Fruit fly (Drosophila melanogaster) whole organism, embryonic: Measurements from ENCODE around the gene Spt20.

Source experiments
- ATbp ChIP-seq: fragments of 200-800 bp; sonication (Bioruptor generic); optimal IDR thresholded peaks from 2 replicates; lab custom pipeline; 2017; ENCODE audit warnings: missing biosample characterization, mild to moderate bottlenecking, missing genetic modification characterization, missing genetic modification reagents
- CG10565 ChIP-seq: fragments of 200-800 bp; sonication (Bioruptor generic); optimal IDR thresholded peaks from 3 replicates; lab custom pipeline; 2016; ENCODE audit warnings: missing biosample characterization, mild to moderate bottlenecking, missing genetic modification characterization
- CG11723 ChIP-seq: fragments of 200-800 bp; sonication (Bioruptor generic); optimal IDR thresholded peaks from 2 replicates; lab custom pipeline; 2017; ENCODE audit warnings: missing biosample characterization, mild to moderate bottlenecking, missing genetic modification characterization
- CG12942 ChIP-seq: fragments of 200-800 bp; sonication (Bioruptor generic); optimal IDR thresholded peaks from 3 replicates; lab custom pipeline; 2016; ENCODE audit warnings: missing biosample characterization, missing genetic modification characterization
- CG14050 ChIP-seq: fragments of 200-800 bp; sonication (Bioruptor generic); IDR thresholded peaks from 3 replicates; pipeline ENCODE4 v1.3.6; 2022; ENCODE audit warnings: missing biosample characterization, missing genetic modification characterization
- CG14710 ChIP-seq: fragments of 200-800 bp; sonication (Bioruptor generic); optimal IDR thresholded peaks from 3 replicates; lab custom pipeline; 2019; ENCODE audit warnings: missing biosample characterization, mild to moderate bottlenecking, missing genetic modification characterization, moderate library complexity
- CG14965 ChIP-seq: fragments of 200-800 bp; sonication (Bioruptor generic); optimal IDR thresholded peaks from 2 replicates; lab custom pipeline; 2016; ENCODE audit warnings: missing biosample characterization, missing genetic modification characterization, borderline replicate concordance
- CG16813 ChIP-seq: fragments of 200-800 bp; sonication (Bioruptor generic); IDR thresholded peaks from 3 replicates; pipeline ENCODE4 v1.3.6; 2022; ENCODE audit warnings: missing biosample characterization, missing genetic modification characterization; ENCODE audit not compliant: partially characterized antibody
- CG17359 ChIP-seq: fragments of 200-800 bp; sonication (Bioruptor generic); optimal IDR thresholded peaks from 3 replicates; lab custom pipeline; 2018; ENCODE audit warnings: missing biosample characterization, mild to moderate bottlenecking, missing genetic modification characterization, moderate library complexity
- CG18476 ChIP-seq: fragments of 200-800 bp; sonication (Bioruptor generic); optimal IDR thresholded peaks from 2 replicates; lab custom pipeline; 2016; ENCODE audit warnings: missing biosample characterization, mild to moderate bottlenecking, missing genetic modification characterization
- CG4360 ChIP-seq: fragments of 200-800 bp; sonication (Bioruptor generic); IDR thresholded peaks from 2 replicates; pipeline ENCODE4 v1.3.6; 2022; ENCODE audit warnings: missing biosample characterization, missing genetic modification characterization
- CG6254 ChIP-seq: fragments of 200-800 bp; sonication (Bioruptor generic); optimal IDR thresholded peaks from 3 replicates; lab custom pipeline; 2017; ENCODE audit warnings: mild to moderate bottlenecking, missing biosample characterization, missing genetic modification reagents, missing genetic modification characterization
- CG8281 ChIP-seq: fragments of 200-800 bp; sonication (Bioruptor generic); optimal IDR thresholded peaks from 2 replicates; lab custom pipeline; 2018; ENCODE audit warnings: missing biosample characterization, mild to moderate bottlenecking, missing genetic modification characterization, moderate library complexity
- CG9437 ChIP-seq: fragments of 200-800 bp; sonication (Bioruptor generic); optimal IDR thresholded peaks from 2 replicates; lab custom pipeline; 2018; ENCODE audit warnings: missing biosample characterization, mild to moderate bottlenecking, missing genetic modification characterization
- Dip3 ChIP-seq: fragments of 200-800 bp; sonication (Bioruptor generic); optimal IDR thresholded peaks from 3 replicates; lab custom pipeline; 2016; ENCODE audit warnings: missing biosample characterization, missing genetic modification characterization
- Dp ChIP-seq: fragments of 200-800 bp; sonication (Bioruptor generic); optimal IDR thresholded peaks from 2 replicates; lab custom pipeline; 2018; ENCODE audit warnings: missing biosample characterization, mild to moderate bottlenecking, missing genetic modification characterization, moderate library complexity
- H2.0 ChIP-seq: fragments of 200-800 bp; sonication (Bioruptor generic); IDR thresholded peaks from 2 replicates; pipeline ENCODE4 v1.3.6; 2022; ENCODE audit warnings: missing biosample characterization, missing genetic modification characterization
- Hmr ChIP-seq: fragments of 200-800 bp; sonication (Bioruptor generic); optimal IDR thresholded peaks from 3 replicates; lab custom pipeline; 2017; ENCODE audit warnings: mild to moderate bottlenecking, missing biosample characterization, missing genetic modification reagents, missing genetic modification characterization
- Hr3 ChIP-seq: fragments of 200-800 bp; sonication (Bioruptor generic); optimal IDR thresholded peaks from 3 replicates; lab custom pipeline; 2016; ENCODE audit warnings: missing biosample characterization, missing genetic modification characterization
- Kr ChIP-seq: fragments of 200-800 bp; sonication (Bioruptor generic); optimal IDR thresholded peaks from 2 replicates; lab custom pipeline; 2017; ENCODE audit warnings: missing biosample characterization, mild to moderate bottlenecking, missing genetic modification characterization
- NFAT ChIP-seq: fragments of 200-800 bp; sonication (Bioruptor generic); IDR thresholded peaks from 2 replicates; pipeline ENCODE4 v1.3.6; 2022; ENCODE audit warnings: missing biosample characterization, missing genetic modification characterization
- PHDP ChIP-seq: fragments of 200-800 bp; sonication (Bioruptor generic); optimal IDR thresholded peaks from 3 replicates; lab custom pipeline; 2018; ENCODE audit warnings: missing biosample characterization, mild to moderate bottlenecking, missing genetic modification characterization, moderate library complexity
- Rfx ChIP-seq: fragments of 200-800 bp; sonication (Bioruptor generic); IDR thresholded peaks from 2 replicates; pipeline ENCODE4 v1.3.6; 2022; ENCODE audit warnings: missing biosample characterization, missing genetic modification characterization
- Sox102F ChIP-seq: fragments of 200-800 bp; sonication (Bioruptor generic); optimal IDR thresholded peaks from 2 replicates; lab custom pipeline; 2018; ENCODE audit warnings: missing biosample characterization, mild to moderate bottlenecking, missing genetic modification characterization, moderate library complexity
- Sry-β ChIP-seq: fragments of 200-800 bp; sonication (Bioruptor generic); optimal IDR thresholded peaks from 2 replicates; lab custom pipeline; 2018; ENCODE audit warnings: missing biosample characterization, mild to moderate bottlenecking, missing genetic modification characterization, moderate library complexity
- Stat92E ChIP-seq, 3 experiments: fragments of >200 bp in 2 of 3; fragments of 200-800 bp in 1 of 3; sonication (Bioruptor generic) in 1 of 3; optimal IDR thresholded peaks; 2 replicates each; lab custom pipeline; 2017 to 2019; ENCODE audit warnings: missing biosample characterization in 3 of 3, missing genetic modification characterization in 3 of 3, mild to moderate bottlenecking in 1 of 3, moderate library complexity in 1 of 3
- ab ChIP-seq: fragments of 200-800 bp; sonication (Bioruptor generic); optimal IDR thresholded peaks from 2 replicates; lab custom pipeline; 2016; ENCODE audit warnings: missing biosample characterization, missing genetic modification characterization
- cas ChIP-seq: fragments of 200-800 bp; sonication (Bioruptor generic); IDR thresholded peaks from 2 replicates; pipeline ENCODE4 v1.3.6; 2022; ENCODE audit warnings: missing biosample characterization, missing genetic modification characterization
- cg ChIP-seq: fragments of 200-800 bp; sonication (Bioruptor generic); optimal IDR thresholded peaks from 3 replicates; lab custom pipeline; 2019; ENCODE audit warnings: missing biosample characterization, mild to moderate bottlenecking, missing genetic modification characterization, moderate library complexity
- crol ChIP-seq: fragments of 200-800 bp; sonication (Bioruptor generic); IDR thresholded peaks from 2 replicates; pipeline ENCODE4 v1.3.6; 2022; ENCODE audit warnings: missing biosample characterization, missing genetic modification characterization
- dan ChIP-seq: fragments of 200-800 bp; sonication (Bioruptor generic); IDR thresholded peaks from 2 replicates; pipeline ENCODE4 v1.3.6; 2022; ENCODE audit warnings: missing biosample characterization, missing genetic modification characterization
- dpn ChIP-seq, 2 experiments: fragments of 200-800 bp; sonication (Bioruptor generic); optimal IDR thresholded peaks; 3 replicates each; lab custom pipeline; 2016; ENCODE audit warnings: missing biosample characterization in 2 of 2, missing genetic modification characterization in 2 of 2
- dysf ChIP-seq: fragments of 200-800 bp; sonication (Bioruptor generic); IDR thresholded peaks from 3 replicates; pipeline ENCODE4 v1.3.6; 2022; ENCODE audit warnings: missing biosample characterization, missing genetic modification characterization
- gro ChIP-seq: fragments of 200-800 bp; sonication (Bioruptor generic); optimal IDR thresholded peaks from 2 replicates; lab custom pipeline; 2016; ENCODE audit warnings: missing biosample characterization, missing genetic modification characterization
- hbn ChIP-seq: fragments of 200-800 bp; sonication (Bioruptor generic); IDR thresholded peaks from 2 replicates; pipeline ENCODE4 v1.3.6; 2022; ENCODE audit warnings: missing biosample characterization, missing genetic modification characterization; ENCODE audit not compliant: partially characterized antibody
- jing ChIP-seq: fragments of 200-800 bp; sonication (Bioruptor generic); optimal IDR thresholded peaks from 2 replicates; lab custom pipeline; 2018; ENCODE audit warnings: missing biosample characterization, mild to moderate bottlenecking, missing genetic modification characterization
- lilli ChIP-seq: fragments of 200-800 bp; sonication (Bioruptor generic); optimal IDR thresholded peaks from 3 replicates; lab custom pipeline; 2016; ENCODE audit warnings: missing biosample characterization, missing genetic modification characterization
- maf-S ChIP-seq: fragments of 200-800 bp; sonication (Bioruptor generic); optimal IDR thresholded peaks from 2 replicates; lab custom pipeline; 2016; ENCODE audit warnings: missing biosample characterization, missing genetic modification characterization
- mirr ChIP-seq: fragments of 200-800 bp; sonication (Bioruptor generic); optimal IDR thresholded peaks from 3 replicates; lab custom pipeline; 2018; ENCODE audit warnings: missing biosample characterization, mild to moderate bottlenecking, missing genetic modification characterization
- nerfin-2 ChIP-seq: fragments of 200-800 bp; sonication (Bioruptor generic); IDR thresholded peaks from 2 replicates; pipeline ENCODE4 v1.3.6; 2022; ENCODE audit warnings: missing biosample characterization, missing genetic modification characterization; ENCODE audit not compliant: partially characterized antibody
- pan ChIP-seq, 4 experiments: fragments of >200 bp in 3 of 4; fragments of 200-800 bp in 1 of 4; sonication (Bioruptor generic) in 1 of 4; optimal IDR thresholded peaks in 3 of 4; IDR thresholded peaks in 1 of 4; 2 replicates each; pipeline versions ENCODE4 v1.3.6 to Lab custom; 2017 to 2022; ENCODE audit warnings: missing biosample characterization in 2 of 4, missing genetic modification characterization in 2 of 4, mixed read lengths in 1 of 4
- ranshi ChIP-seq: fragments of 200-800 bp; sonication (Bioruptor generic); IDR thresholded peaks from 2 replicates; pipeline ENCODE4 v1.3.6; 2022; ENCODE audit warnings: missing biosample characterization, missing genetic modification characterization
- shn ChIP-seq: fragments of 200-800 bp; sonication (Bioruptor generic); optimal IDR thresholded peaks from 3 replicates; lab custom pipeline; 2016; ENCODE audit warnings: missing biosample characterization, missing genetic modification characterization
- sim ChIP-seq: fragments of 200-800 bp; sonication (Bioruptor generic); IDR thresholded peaks from 2 replicates; pipeline ENCODE4 v1.3.6; 2022; ENCODE audit warnings: missing biosample characterization, missing genetic modification characterization
- sisA ChIP-seq: fragments of 200-800 bp; sonication (Bioruptor generic); IDR thresholded peaks from 2 replicates; pipeline ENCODE4 v1.3.6; 2022; ENCODE audit warnings: missing biosample characterization, missing genetic modification characterization
- toy ChIP-seq: fragments of 200-800 bp; sonication (Bioruptor generic); IDR thresholded peaks from 2 replicates; pipeline ENCODE4 v1.3.6; 2022; ENCODE audit warnings: missing biosample characterization, missing genetic modification characterization
- ttk ChIP-seq: fragments of 200-800 bp; sonication (Bioruptor generic); IDR thresholded peaks from 2 replicates; pipeline ENCODE4 v2.1.2; 2022; ENCODE audit warnings: missing biosample characterization, missing genetic modification characterization
- zen ChIP-seq: fragments of 200-800 bp; sonication (Bioruptor generic); optimal IDR thresholded peaks from 3 replicates; lab custom pipeline; 2018; ENCODE audit warnings: missing biosample characterization, mild to moderate bottlenecking, missing genetic modification characterization, moderate library complexity
- zf30C ChIP-seq: fragments of 200-800 bp; sonication (Bioruptor generic); optimal IDR thresholded peaks from 3 replicates; lab custom pipeline; 2018; ENCODE audit warnings: missing biosample characterization, mild to moderate bottlenecking, missing genetic modification characterization

Gene Spt20

DNA sequence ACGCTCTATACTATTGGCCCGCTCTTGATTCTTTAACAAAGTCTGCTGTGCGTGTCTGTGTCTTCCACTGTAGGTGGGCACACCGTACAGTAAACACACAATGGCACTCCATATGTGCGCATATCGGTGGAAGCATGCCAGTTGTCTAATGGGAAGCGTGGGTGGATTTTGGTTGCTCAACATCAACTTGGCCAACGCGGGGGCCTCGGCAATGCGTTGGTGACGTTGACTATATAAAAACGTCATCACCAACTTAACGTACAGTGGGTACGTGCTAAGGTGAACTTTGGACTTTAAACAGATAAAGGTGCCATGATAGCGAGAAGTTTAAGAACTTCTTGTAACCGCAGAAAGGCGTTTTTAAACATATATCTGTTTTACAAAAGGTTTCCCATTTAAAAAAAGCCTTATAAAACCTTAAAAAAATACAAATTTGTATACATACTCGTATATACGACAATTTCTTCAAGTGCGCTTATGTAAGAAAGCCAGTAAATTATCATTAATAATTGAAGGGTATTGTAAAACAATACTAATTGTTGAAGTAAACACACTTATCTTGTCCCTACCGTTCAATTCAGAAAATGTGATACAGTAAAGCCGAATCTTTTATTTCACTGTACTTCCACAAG lies 22.8 kb upstream of the Spt20 start (continued):
- TF ChIP-seq CG14050 (GFP tag; lab: Robert Waterston, UW) (no peak), CG8281 (tag; lab: Kevin White, UChicago) (peak; percentile 0), ab (GFP tag; lab: Kevin White, UChicago) (no peak), PHDP (tag; lab: Kevin White, UChicago) (peak; percentile 44), NFAT (GFP tag; lab: Robert Waterston, UW) (no peak), H2.0 (GFP tag; lab: Robert Waterston, UW) (no peak), Dip3 (GFP tag; lab: Kevin White, UChicago) (peak; percentile 50), CG18476 (GFP tag; lab: Kevin White, UChicago) (no peak), sisA (GFP tag; lab: Robert Waterston, UW) (peak; percentile 39), crol (no peak), hbn (GFP tag; lab: Robert Waterston, UW) (no peak), CG16813 (GFP tag; lab: Robert Waterston, UW) (no peak), CG10565 (GFP tag; lab: Kevin White, UChicago) (no peak), Hmr (peak; percentile 56), CG12942 (GFP tag; lab: Kevin White, UChicago) (no peak), pan (optimal IDR thresholded peaks at IDR 0.05; lab: Kevin White, UChicago) (no peak), pan (GFP tag; optimal IDR thresholded peaks at IDR 0.05 in 1 of 2, IDR thresholded peaks at IDR 0.05 in 1 of 2) (peak in 1 of 2 experiments; percentile 62), ATbp (GFP tag; lab: Kevin White, UChicago) (no peak), Rfx (GFP tag; lab: Robert Waterston, UW) (peak; percentile 69), Sox102F (GFP tag; lab: Kevin White, UChicago) (peak; percentile 23), CG11723 (GFP tag; lab: Kevin White, UChicago) (peak; percentile 42), CG9437 (GFP tag; lab: Kevin White, UChicago) (peak; percentile 20), dysf (GFP tag; lab: Robert Waterston, UW) (peak; percentile 68; the same call in 2 of the 3 replicates), toy (GFP tag; lab: Robert Waterston, UW) (no peak), cas (GFP tag; lab: Robert Waterston, UW) (no peak), shn (GFP tag; lab: Kevin White, UChicago) (no peak), jing (GFP tag; lab: Kevin White, UChicago) (no peak), dpn (GFP tag; optimal IDR thresholded peaks at IDR 0.05; lab: Kevin White, UChicago) (peak; percentile 35 to 53), nerfin-2 (GFP tag; lab: Robert Waterston, UW) (no peak), Stat92E (GFP tag; optimal IDR thresholded peaks at IDR 0.05; lab: Kevin White, UChicago) (no peak), Sry-β (no peak), zf30C (no peak), maf-S (GFP tag; lab: Kevin White, UChicago) (no peak), CG14965 (GFP tag; lab: Kevin White, UChicago) (no peak), CG14710 (tag; lab: Kevin White, UChicago) (no peak), CG17359 (tag; lab: Kevin White, UChicago) (peak; percentile 49), mirr (no peak), ranshi (GFP tag; lab: Robert Waterston, UW) (no peak; the same call in 1 of the 2 replicates), sim (GFP tag; lab: Robert Waterston, UW) (no peak), Hr3 (GFP tag; lab: Kevin White, UChicago) (no peak), gro (GFP tag; lab: Kevin White, UChicago) (no peak), zen (tag; lab: Kevin White, UChicago) (no peak), Dp (GFP tag; lab: Kevin White, UChicago) (no peak), lilli (GFP tag; lab: Kevin White, UChicago) (peak; percentile 48), CG6254 (peak; percentile 17), Kr (GFP tag; lab: Kevin White, UChicago) (no peak), dan (GFP tag; lab: Robert Waterston, UW) (no peak), ttk (no peak), CG4360 (GFP tag; lab: Robert Waterston, UW) (no peak), cg (GFP tag; lab: Kevin White, UChicago) (no peak)
